Fruit fly (Drosophila melanogaster): ENCODE results near the gene pum.

pum gene

DNA sequence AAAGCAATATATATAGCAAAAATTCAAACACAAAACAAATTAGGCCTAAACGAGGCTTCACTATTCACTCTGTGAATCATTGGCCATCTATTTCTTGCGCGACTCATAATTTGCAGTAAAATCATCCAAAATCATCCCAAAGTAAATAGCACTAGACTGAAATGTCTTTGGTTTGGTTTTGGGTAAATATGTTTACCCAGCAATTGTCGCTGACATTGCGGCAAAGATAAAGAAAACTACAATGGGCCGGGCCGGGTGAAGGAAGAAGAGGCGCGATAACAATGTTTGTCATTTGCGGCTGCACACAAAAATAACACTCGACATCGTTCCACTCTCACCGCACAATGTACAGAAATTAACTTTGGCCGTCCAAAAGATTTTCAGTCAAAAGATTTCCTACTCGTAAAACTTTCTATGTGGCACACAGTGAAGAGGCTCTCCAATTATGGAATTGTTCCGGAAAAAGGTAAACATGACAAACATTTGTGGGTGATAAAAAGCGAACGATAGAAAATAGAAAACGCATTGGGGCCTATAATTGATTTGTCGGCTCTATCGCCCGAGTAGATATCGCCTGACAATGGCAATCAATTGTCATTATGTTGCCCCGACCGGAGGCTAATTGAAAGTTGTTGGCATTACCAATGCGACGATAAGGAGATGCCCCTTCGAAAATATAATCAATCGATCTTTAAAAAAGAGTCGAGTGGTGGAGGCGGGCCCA is 110.4 kb downstream of the pum start (continued):
- TF ChIP-seq CG31365 (tag; optimal IDR thresholded peaks at IDR 0.05): peak; percentile 55
- TF ChIP-seq twi (tag; optimal IDR thresholded peaks at IDR 0.05): no peak
- no peak for TF ChIP-seq tio (GFP tag; optimal IDR thresholded peaks at IDR 0.05)
- TF ChIP-seq CG15269 (tag; optimal IDR thresholded peaks at IDR 0.05): peak; percentile 36
- no peak for TF ChIP-seq btn (GFP tag; optimal IDR thresholded peaks at IDR 0.05)
- peak; percentile 35 for TF ChIP-seq NC2β (GFP tag; optimal IDR thresholded peaks at IDR 0.05)
- TF ChIP-seq hb (GFP tag; IDR thresholded peaks at IDR 0.05; ENCODE audit: partially characterized antibody): no peak
- TF ChIP-seq CG30020 (tag; optimal IDR thresholded peaks at IDR 0.05): peak; percentile 19
- peak; percentile 91 for TF ChIP-seq kni (GFP tag; optimal IDR thresholded peaks at IDR 0.05)
- no peak for TF ChIP-seq chinmo (GFP tag; IDR thresholded peaks at IDR 0.05; ENCODE audit: partially characterized antibody)
- TF ChIP-seq CG32767 (GFP tag; IDR thresholded peaks at IDR 0.05): no peak
- TF ChIP-seq Dek (tag; optimal IDR thresholded peaks at IDR 0.05): peak; percentile 19
- TF ChIP-seq CG10543 (GFP tag; optimal IDR thresholded peaks at IDR 0.05): peak; percentile 86
- no peak for TF ChIP-seq hkb (optimal IDR thresholded peaks at IDR 0.05)
- peak; percentile 75 for TF ChIP-seq hkb (GFP tag; IDR thresholded peaks at IDR 0.05)
- no peak for TF ChIP-seq CG3838 (GFP tag; optimal IDR thresholded peaks at IDR 0.05)
- TF ChIP-seq caup (GFP tag; optimal IDR thresholded peaks at IDR 0.05; ENCODE audit: severe bottlenecking): peak; percentile 62
- peak; percentile 47 for TF ChIP-seq unpg (GFP tag; optimal IDR thresholded peaks at IDR 0.05)
- no peak for TF ChIP-seq al (GFP tag; IDR thresholded peaks at IDR 0.05)
- 0 out of 3 replicates have a peak, but pooled peaks have one; percentile 20 for TF ChIP-seq CG6175 (GFP tag; IDR thresholded peaks at IDR 0.05)
- peak; percentile 51 for TF ChIP-seq CG6689 (GFP tag; IDR thresholded peaks at IDR 0.05)
- peak; percentile 75 for TF ChIP-seq CG4328 (GFP tag; optimal IDR thresholded peaks at IDR 0.05)
- TF ChIP-seq psq (GFP tag; optimal IDR thresholded peaks at IDR 0.05): no peak
- TF ChIP-seq ham (GFP tag; IDR thresholded peaks at IDR 0.05): no peak
- no peak for TF ChIP-seq dmrt11E (tag; optimal IDR thresholded peaks at IDR 0.05)
- TF ChIP-seq CG7357 (GFP tag; IDR thresholded peaks at IDR 0.05): no peak
- no peak for TF ChIP-seq CG8765 (GFP tag; IDR thresholded peaks at IDR 0.05)
- peak; percentile 83 for TF ChIP-seq HLHmδ (GFP tag; optimal IDR thresholded peaks at IDR 0.05)
- TF ChIP-seq HmgZ (tag; optimal IDR thresholded peaks at IDR 0.05): peak; percentile 25
- no peak for TF ChIP-seq Lpt (GFP tag; optimal IDR thresholded peaks at IDR 0.05)
- no peak for TF ChIP-seq slp2 (GFP tag; optimal IDR thresholded peaks at IDR 0.05)
- no peak for TF ChIP-seq Dll (GFP tag; IDR thresholded peaks at IDR 0.05; ENCODE audit: partially characterized antibody)
- peak; percentile 30; the same call in 1 of the 2 replicates for TF ChIP-seq Rfx (GFP tag; IDR thresholded peaks at IDR 0.05)
- peak; percentile 19 for TF ChIP-seq CG10267 (tag; optimal IDR thresholded peaks at IDR 0.05)
- no peak for TF ChIP-seq Mrtf (GFP tag; IDR thresholded peaks at IDR 0.05)
- TF ChIP-seq sug (tag; optimal IDR thresholded peaks at IDR 0.05): peak; percentile 48
- TF ChIP-seq bcd (GFP tag; optimal IDR thresholded peaks at IDR 0.05): peak; percentile 50
- TF ChIP-seq CG31224 (GFP tag; IDR thresholded peaks at IDR 0.05): 0 out of 2 replicates have a peak, but pooled peaks have one; percentile 18
- TF ChIP-seq vfl (GFP tag; optimal IDR thresholded peaks at IDR 0.05): no peak
- peak; percentile 80 for TF ChIP-seq Awh (GFP tag; IDR thresholded peaks at IDR 0.05)
- no peak for TF ChIP-seq Sin3A (optimal IDR thresholded peaks at IDR 0.05)
- peak; percentile 67 for TF ChIP-seq CG9727 (GFP tag; optimal IDR thresholded peaks at IDR 0.05)
- TF ChIP-seq CG15479 (GFP tag; optimal IDR thresholded peaks at IDR 0.05): peak; percentile 8
- TF ChIP-seq ftz-f1 (GFP tag; optimal IDR thresholded peaks at IDR 0.05): no peak
- TF ChIP-seq odd (GFP tag; optimal IDR thresholded peaks at IDR 0.05): peak; percentile 77
- TF ChIP-seq Usf (GFP tag; optimal IDR thresholded peaks at IDR 0.05): no peak
- no peak for TF ChIP-seq cas (GFP tag; IDR thresholded peaks at IDR 0.05)
- TF ChIP-seq stwl (tag; optimal IDR thresholded peaks at IDR 0.05): no peak
- TF ChIP-seq Ada2b (GFP tag; IDR thresholded peaks at IDR 0.05): no peak
- no peak for TF ChIP-seq sna (GFP tag; IDR thresholded peaks at IDR 0.05; ENCODE audit: partially characterized antibody)
